Fruit fly (Drosophila melanogaster): ENCODE measurements around the gene AIF.

The AIF gene

dm6 chr2L:2177969-2178809 is 26.6 kb downstream of the AIF start, which contains the start of gene aop (continued):
- no peak for TF ChIP-seq salr (GFP tag; optimal IDR thresholded peaks at IDR 0.05)
- TF ChIP-seq CG11902 (GFP tag; optimal IDR thresholded peaks at IDR 0.05): no peak
- TF ChIP-seq CG34406 (GFP tag; optimal IDR thresholded peaks at IDR 0.05): no peak
- peak; percentile 58 for TF ChIP-seq net (GFP tag; optimal IDR thresholded peaks at IDR 0.05)
- no peak for TF ChIP-seq CG31627 (GFP tag; optimal IDR thresholded peaks at IDR 0.05)
- TF ChIP-seq CG9139 (GFP tag; optimal IDR thresholded peaks at IDR 0.05): peak; percentile 49
- peak; percentile 40 for TF ChIP-seq CG6808 (GFP tag; optimal IDR thresholded peaks at IDR 0.05)
- TF ChIP-seq Sox15 (GFP tag; optimal IDR thresholded peaks at IDR 0.05): no peak
- no peak for TF ChIP-seq Hr4 (GFP tag; optimal IDR thresholded peaks at IDR 0.05)
- no peak for TF ChIP-seq CG10631 (GFP tag; optimal IDR thresholded peaks at IDR 0.05)
- no peak for TF ChIP-seq Hr39 (GFP tag; optimal IDR thresholded peaks at IDR 0.05)
- no peak for TF ChIP-seq achi (GFP tag; optimal IDR thresholded peaks at IDR 0.05)
- TF ChIP-seq CG3032 (tag; optimal IDR thresholded peaks at IDR 0.05): no peak
- TF ChIP-seq CG3919 (GFP tag; optimal IDR thresholded peaks at IDR 0.05): peak; percentile 40
- TF ChIP-seq CG16779 (tag; optimal IDR thresholded peaks at IDR 0.05): peak; percentile 60
- no peak for TF ChIP-seq Lpt (GFP tag; optimal IDR thresholded peaks at IDR 0.05)
- no peak for TF ChIP-seq CG8319 (GFP tag; optimal IDR thresholded peaks at IDR 0.05)
- peak; percentile 55 for TF ChIP-seq Eip93F (GFP tag; optimal IDR thresholded peaks at IDR 0.05)
- TF ChIP-seq svp (GFP tag): peak; percentile 85
- peak; percentile 51 for TF ChIP-seq CG6276 (GFP tag; optimal IDR thresholded peaks at IDR 0.05)
- peak; percentile 54 for TF ChIP-seq topi (GFP tag; optimal IDR thresholded peaks at IDR 0.05)
- TF ChIP-seq Met (GFP tag; optimal IDR thresholded peaks at IDR 0.05): peak; percentile 58
- peak; percentile 69 for TF ChIP-seq Blimp-1 (GFP tag; optimal IDR thresholded peaks at IDR 0.05)
- TF ChIP-seq CG6854 (GFP tag; optimal IDR thresholded peaks at IDR 0.05): peak; percentile 54
- no peak for TF ChIP-seq cyc (GFP tag; optimal IDR thresholded peaks at IDR 0.05)
- peak; percentile 28 for TF ChIP-seq pdm3 (GFP tag; optimal IDR thresholded peaks at IDR 0.05)
- TF ChIP-seq Ets21C (GFP tag; optimal IDR thresholded peaks at IDR 0.05): no peak

dm6 chr2L:2178810-2179143 is 27.2 kb downstream of the AIF start:
- TF ChIP-seq svp (GFP tag): peak; percentile 67
- no peak for TF ChIP-seq Blimp-1 (GFP tag; optimal IDR thresholded peaks at IDR 0.05)
- peak; percentile 56 for TF ChIP-seq OdsH (GFP tag; optimal IDR thresholded peaks at IDR 0.05)
- TF ChIP-seq acj6 (GFP tag; optimal IDR thresholded peaks at IDR 0.05): peak; percentile 40
- TF ChIP-seq lz (GFP tag; optimal IDR thresholded peaks at IDR 0.05): no peak
- peak; percentile 3 for TF ChIP-seq Sox14 (GFP tag; optimal IDR thresholded peaks at IDR 0.05)
- peak; percentile 69 for TF ChIP-seq Hr4 (GFP tag; optimal IDR thresholded peaks at IDR 0.05)
- TF ChIP-seq pdm3 (GFP tag; optimal IDR thresholded peaks at IDR 0.05): peak; percentile 11
- no peak for TF ChIP-seq CG3919 (GFP tag; optimal IDR thresholded peaks at IDR 0.05)
- TF ChIP-seq Hr39 (GFP tag; optimal IDR thresholded peaks at IDR 0.05): peak; percentile 27
- TF ChIP-seq CG6808 (GFP tag; optimal IDR thresholded peaks at IDR 0.05): no peak
- TF ChIP-seq CG10631 (GFP tag; optimal IDR thresholded peaks at IDR 0.05): peak; percentile 24
- TF ChIP-seq CG11902 (GFP tag; optimal IDR thresholded peaks at IDR 0.05): no peak
- peak; percentile 50 for TF ChIP-seq CG8119 (GFP tag; IDR thresholded peaks at IDR 0.05)
- TF ChIP-seq CG32006 (GFP tag; optimal IDR thresholded peaks at IDR 0.05): peak; percentile 14
- TF ChIP-seq achi (GFP tag; optimal IDR thresholded peaks at IDR 0.05): peak; percentile 35
- TF ChIP-seq Eip78C (GFP tag): peak; percentile 62

dm6 chr2L:2179366-2179765 is 27.8 kb downstream of the AIF start:
- TF ChIP-seq fkh (GFP tag; optimal IDR thresholded peaks at IDR 0.05) (peak; percentile 34), Sox14 (GFP tag; optimal IDR thresholded peaks at IDR 0.05) (no peak), Lpt (GFP tag; optimal IDR thresholded peaks at IDR 0.05) (no peak), CG3919 (GFP tag; optimal IDR thresholded peaks at IDR 0.05) (no peak), CG32006 (GFP tag; optimal IDR thresholded peaks at IDR 0.05) (no peak), vri (GFP tag; optimal IDR thresholded peaks at IDR 0.05) (peak; percentile 19)
